Fruit fly (Drosophila melanogaster) whole organism, embryonic: Measurements from ENCODE around the gene CG17754.

Experiments
- Bdp1 ChIP-seq: fragments of 200-800 bp; sonication (Bioruptor generic); optimal IDR thresholded peaks from 3 replicates; lab custom pipeline; 2016; ENCODE audit warnings: missing biosample characterization, missing genetic modification characterization
- Blimp-1 ChIP-seq: fragments of 200-800 bp; sonication (Bioruptor generic); optimal IDR thresholded peaks from 3 replicates; lab custom pipeline; 2018; ENCODE audit warnings: missing biosample characterization, missing genetic modification characterization, mild to moderate bottlenecking, moderate library complexity, missing genetic modification reagents
- CG11247 ChIP-seq: fragments of 200-800 bp; sonication (Bioruptor generic); IDR thresholded peaks from 2 replicates; pipeline ENCODE4 v1.3.6; 2022; ENCODE audit warnings: missing biosample characterization, missing genetic modification characterization
- CG11560 ChIP-seq: fragments of 200-800 bp; sonication (Bioruptor generic); IDR thresholded peaks from 3 replicates; pipeline ENCODE4 v1.3.6; 2022; ENCODE audit warnings: missing biosample characterization, missing genetic modification characterization
- CG12104 ChIP-seq: fragments of 200-800 bp; sonication (Bioruptor generic); optimal IDR thresholded peaks from 3 replicates; lab custom pipeline; 2016; ENCODE audit warnings: missing biosample characterization, missing genetic modification characterization
- CG13775 ChIP-seq: fragments of 200-800 bp; sonication (Bioruptor generic); optimal IDR thresholded peaks from 3 replicates; lab custom pipeline; 2017; ENCODE audit warnings: missing biosample characterization, mild to moderate bottlenecking, missing genetic modification characterization
- CG13894 ChIP-seq: fragments of 200-800 bp; sonication (Bioruptor generic); optimal IDR thresholded peaks from 3 replicates; lab custom pipeline; 2018; ENCODE audit warnings: missing biosample characterization, mild to moderate bottlenecking, missing genetic modification characterization, moderate library complexity
- CG14965 ChIP-seq: fragments of 200-800 bp; sonication (Bioruptor generic); optimal IDR thresholded peaks from 2 replicates; lab custom pipeline; 2016; ENCODE audit warnings: missing biosample characterization, missing genetic modification characterization, borderline replicate concordance
- CG15601 ChIP-seq: fragments of 200-800 bp; sonication (Bioruptor generic); optimal IDR thresholded peaks from 3 replicates; lab custom pipeline; 2019; ENCODE audit warnings: missing biosample characterization, mild to moderate bottlenecking, missing genetic modification characterization, moderate library complexity
- CG1647 ChIP-seq: fragments of 200-800 bp; sonication (Bioruptor generic); optimal IDR thresholded peaks from 3 replicates; lab custom pipeline; 2016; ENCODE audit warnings: missing biosample characterization, missing genetic modification characterization
- CG16779 ChIP-seq: fragments of 200-800 bp; sonication (Bioruptor generic); IDR thresholded peaks from 2 replicates; pipeline ENCODE4 v1.3.6; 2022; ENCODE audit warnings: missing biosample characterization, missing genetic modification characterization
- CG17186 ChIP-seq: fragments of 200-800 bp; sonication (Bioruptor generic); optimal IDR thresholded peaks from 3 replicates; lab custom pipeline; 2017; ENCODE audit warnings: missing biosample characterization, missing genetic modification reagents, missing genetic modification characterization
- CG17612 ChIP-seq: fragments of 200-800 bp; sonication (Bioruptor generic); IDR thresholded peaks from 2 replicates; pipeline ENCODE4 v1.3.6; 2022; ENCODE audit warnings: missing biosample characterization, missing genetic modification characterization
- CG2678 ChIP-seq: fragments of 200-800 bp; sonication (Bioruptor generic); optimal IDR thresholded peaks from 3 replicates; lab custom pipeline; 2019; ENCODE audit warnings: missing biosample characterization, mild to moderate bottlenecking, missing genetic modification characterization, moderate library complexity
- CG30020 ChIP-seq: fragments of 200-800 bp; optimal IDR thresholded peaks from 2 replicates; lab custom pipeline; 2019; ENCODE audit warnings: missing biosample characterization, mild to moderate bottlenecking, missing genetic modification characterization, moderate library complexity
- CG3163 ChIP-seq: fragments of 200-800 bp; sonication (Bioruptor generic); optimal IDR thresholded peaks from 3 replicates; lab custom pipeline; 2016; ENCODE audit warnings: missing biosample characterization, missing genetic modification characterization
- CG3407 ChIP-seq: fragments of 200-800 bp; sonication (Bioruptor generic); optimal IDR thresholded peaks from 2 replicates; lab custom pipeline; 2018; ENCODE audit warnings: missing biosample characterization, mild to moderate bottlenecking, missing genetic modification characterization
- CG3847 ChIP-seq: fragments of 200-800 bp; sonication (Bioruptor generic); IDR thresholded peaks from 2 replicates; pipeline ENCODE4 v1.3.6; 2022; ENCODE audit warnings: missing biosample characterization, missing genetic modification characterization
- CG43689 ChIP-seq: fragments of 200-800 bp; sonication (Bioruptor generic); IDR thresholded peaks from 2 replicates; pipeline ENCODE4 v1.3.6; 2022; ENCODE audit warnings: missing biosample characterization, missing genetic modification characterization
- CG6254 ChIP-seq: fragments of 200-800 bp; sonication (Bioruptor generic); optimal IDR thresholded peaks from 3 replicates; lab custom pipeline; 2017; ENCODE audit warnings: mild to moderate bottlenecking, missing biosample characterization, missing genetic modification reagents, missing genetic modification characterization
- CG6813 ChIP-seq: fragments of 200-800 bp; sonication (Bioruptor generic); optimal IDR thresholded peaks from 2 replicates; lab custom pipeline; 2017; ENCODE audit warnings: missing biosample characterization, missing genetic modification characterization, mild to moderate bottlenecking, moderate library complexity, missing genetic modification reagents
- CG7372 ChIP-seq: fragments of 200-800 bp; sonication (Bioruptor generic); IDR thresholded peaks from 2 replicates; pipeline ENCODE4 v1.3.6; 2022; ENCODE audit warnings: missing biosample characterization, missing genetic modification characterization
- CHES-1-like ChIP-seq: fragments of 200-800 bp; sonication (Bioruptor generic); optimal IDR thresholded peaks from 2 replicates; lab custom pipeline; 2016; ENCODE audit warnings: missing biosample characterization, missing genetic modification characterization
- Elba2 ChIP-seq: fragments of 200-800 bp; sonication (Bioruptor generic); optimal IDR thresholded peaks from 3 replicates; lab custom pipeline; 2016; ENCODE audit warnings: missing biosample characterization, missing genetic modification characterization
- Ets65A ChIP-seq: fragments of 200-800 bp; sonication (Bioruptor generic); peaks from one replicate; lab custom pipeline; 2016; ENCODE audit warnings: missing biosample characterization, missing genetic modification characterization
- HLH3B ChIP-seq: fragments of 200-800 bp; sonication (Bioruptor generic); IDR thresholded peaks from 2 replicates; pipeline ENCODE4 v1.3.6; 2022; ENCODE audit warnings: missing biosample characterization, missing genetic modification characterization
- Lhr ChIP-seq: fragments of 200-800 bp; sonication (Bioruptor generic); optimal IDR thresholded peaks from 3 replicates; lab custom pipeline; 2017; ENCODE audit warnings: mild to moderate bottlenecking, missing biosample characterization, missing genetic modification reagents, missing genetic modification characterization
- MESR4 ChIP-seq: fragments of 200-800 bp; sonication (Bioruptor generic); optimal IDR thresholded peaks from 2 replicates; lab custom pipeline; 2018; ENCODE audit warnings: missing biosample characterization, mild to moderate bottlenecking, missing genetic modification characterization, moderate library complexity
- NK7.1 ChIP-seq: fragments of 200-800 bp; sonication (Bioruptor generic); optimal IDR thresholded peaks from 3 replicates; lab custom pipeline; 2016; ENCODE audit warnings: missing biosample characterization, missing genetic modification characterization
- Neu2 ChIP-seq: fragments of 200-800 bp; sonication (Bioruptor generic); optimal IDR thresholded peaks from 3 replicates; lab custom pipeline; 2016; ENCODE audit warnings: missing biosample characterization, missing genetic modification characterization, borderline replicate concordance
- NfI ChIP-seq: fragments of 200-800 bp; sonication (Bioruptor generic); optimal IDR thresholded peaks from 3 replicates; lab custom pipeline; 2018; ENCODE audit warnings: missing biosample characterization, mild to moderate bottlenecking, missing genetic modification characterization, moderate library complexity
- Oaz ChIP-seq: fragments of 200-800 bp; sonication (Bioruptor generic); IDR thresholded peaks from 2 replicates; pipeline ENCODE4 v1.3.6; 2022; ENCODE audit warnings: missing biosample characterization, missing genetic modification characterization
- Optix ChIP-seq: fragments of 200-800 bp; sonication (Bioruptor generic); IDR thresholded peaks from 3 replicates; pipeline ENCODE4 v1.3.6; 2022; ENCODE audit warnings: missing biosample characterization, missing genetic modification characterization
- TFAM ChIP-seq: fragments of 200-800 bp; sonication (Bioruptor generic); optimal IDR thresholded peaks from 2 replicates; lab custom pipeline; 2017; ENCODE audit warnings: missing biosample characterization, missing genetic modification characterization, inconsistent platforms
- YL-1 ChIP-seq: fragments of 200-800 bp; sonication (Bioruptor generic); optimal IDR thresholded peaks from 3 replicates; lab custom pipeline; 2017; ENCODE audit warnings: missing biosample characterization, mild to moderate bottlenecking, missing genetic modification characterization
- amos ChIP-seq: fragments of 200-800 bp; sonication (Bioruptor generic); IDR thresholded peaks from 2 replicates; pipeline ENCODE4 v1.3.6; 2022; ENCODE audit warnings: missing biosample characterization, missing genetic modification characterization; ENCODE audit not compliant: partially characterized antibody
- btn ChIP-seq: fragments of 200-800 bp; sonication (Bioruptor generic); optimal IDR thresholded peaks from 2 replicates; lab custom pipeline; 2016; ENCODE audit warnings: missing biosample characterization, missing genetic modification characterization
- cato ChIP-seq: fragments of 200-800 bp; sonication (Bioruptor generic); optimal IDR thresholded peaks from 2 replicates; lab custom pipeline; 2016; ENCODE audit warnings: missing biosample characterization, missing genetic modification characterization, borderline replicate concordance
- cg ChIP-seq: fragments of 200-800 bp; sonication (Bioruptor generic); optimal IDR thresholded peaks from 3 replicates; lab custom pipeline; 2019; ENCODE audit warnings: missing biosample characterization, mild to moderate bottlenecking, missing genetic modification characterization, moderate library complexity
- danr ChIP-seq: fragments of 200-800 bp; sonication (Bioruptor generic); IDR thresholded peaks from 2 replicates; pipeline ENCODE4 v1.3.6; 2022; ENCODE audit warnings: missing biosample characterization, missing genetic modification characterization
- ewg ChIP-seq: fragments of 200-800 bp; sonication (Bioruptor generic); optimal IDR thresholded peaks from 3 replicates; lab custom pipeline; 2017; ENCODE audit warnings: mild to moderate bottlenecking, missing biosample characterization, missing genetic modification reagents, missing genetic modification characterization
- inv ChIP-seq: fragments of 200-800 bp; sonication (Bioruptor generic); IDR thresholded peaks from 2 replicates; pipeline ENCODE4 v1.3.6; 2022; ENCODE audit warnings: missing biosample characterization, missing genetic modification characterization; ENCODE audit not compliant: partially characterized antibody
- lola ChIP-seq, 3 experiments: fragments of >200 bp in 2 of 3; fragments of 200-800 bp in 1 of 3; sonication (Bioruptor generic) in 1 of 3; optimal IDR thresholded peaks; 2 replicates each; lab custom pipeline; 2017 to 2019; ENCODE audit warnings: missing biosample characterization in 3 of 3, missing genetic modification characterization in 3 of 3, mild to moderate bottlenecking in 1 of 3, moderate library complexity in 1 of 3
- peb ChIP-seq: fragments of 200-800 bp; sonication (Bioruptor generic); IDR thresholded peaks from 2 replicates; pipeline ENCODE4 v1.3.6; 2022; ENCODE audit warnings: missing biosample characterization, missing genetic modification characterization
- pnt ChIP-seq: fragments of 200-800 bp; sonication (Bioruptor generic); optimal IDR thresholded peaks from 3 replicates; lab custom pipeline; 2016; ENCODE audit warnings: missing biosample characterization, missing genetic modification characterization
- pros ChIP-seq: fragments of 200-800 bp; sonication (Bioruptor generic); optimal IDR thresholded peaks from 3 replicates; lab custom pipeline; 2019; ENCODE audit warnings: missing biosample characterization, mild to moderate bottlenecking, missing genetic modification characterization, moderate library complexity
- sens ChIP-seq: fragments of 200-800 bp; sonication (Bioruptor generic); peaks from one replicate; lab custom pipeline; 2016; ENCODE audit warnings: missing biosample characterization, missing genetic modification characterization
- slp2 ChIP-seq: fragments of 200-800 bp; sonication (Bioruptor generic); optimal IDR thresholded peaks from 2 replicates; lab custom pipeline; 2016; ENCODE audit warnings: missing biosample characterization, missing genetic modification characterization
- unpg ChIP-seq: fragments of 200-800 bp; sonication (Bioruptor generic); optimal IDR thresholded peaks from 3 replicates; lab custom pipeline; 2018; ENCODE audit warnings: missing biosample characterization, mild to moderate bottlenecking, missing genetic modification characterization, moderate library complexity
- usp ChIP-seq: fragments of >200 bp; optimal IDR thresholded peaks from 2 replicates; lab custom pipeline; 2017; ENCODE audit warnings: missing biosample characterization, missing genetic modification characterization

Gene CG17754

dm6 chrX:9250161-9250831 is at the start of gene CG17754 (continued):
- TF ChIP-seq pros: no peak
- TF ChIP-seq usp: no peak
- TF ChIP-seq ewg: no peak
- peak; percentile 6 for TF ChIP-seq sens (GFP tag; lab: Kevin White, UChicago)
- TF ChIP-seq Lhr (GFP tag; lab: Kevin White, UChicago): peak; percentile 59
- no peak for TF ChIP-seq CG6813
- TF ChIP-seq Ets65A (GFP tag; lab: Kevin White, UChicago): no peak
- no peak for TF ChIP-seq CG11560 (tag; lab: Robert Waterston, UW)
- no peak for TF ChIP-seq CG3163 (GFP tag; lab: Kevin White, UChicago)
- TF ChIP-seq CG14965 (GFP tag; lab: Kevin White, UChicago): no peak
- no peak for TF ChIP-seq btn (GFP tag; lab: Kevin White, UChicago)
- TF ChIP-seq CG3407: no peak
- TF ChIP-seq cg (GFP tag; lab: Kevin White, UChicago): peak; percentile 43
- TF ChIP-seq CG11247 (GFP tag; lab: Robert Waterston, UW): no peak
- peak; percentile 19 for TF ChIP-seq Elba2 (GFP tag; lab: Kevin White, UChicago)
- peak; percentile 17 for TF ChIP-seq CG30020 (tag; lab: Kevin White, UChicago)
- no peak for TF ChIP-seq pnt (GFP tag; lab: Kevin White, UChicago)
- no peak for TF ChIP-seq Optix (GFP tag; lab: Robert Waterston, UW)
- peak; percentile 38 for TF ChIP-seq CG3847 (GFP tag; lab: Robert Waterston, UW)
- no peak for TF ChIP-seq Blimp-1 (GFP tag; lab: Kevin White, UChicago)
- no peak for TF ChIP-seq Oaz (GFP tag; lab: Robert Waterston, UW)
- no peak for TF ChIP-seq CG2678 (tag; lab: Kevin White, UChicago)
- TF ChIP-seq unpg (GFP tag; lab: Kevin White, UChicago): no peak
- no peak for TF ChIP-seq CG6254 (GFP tag; lab: Kevin White, UChicago)
- TF ChIP-seq NK7.1 (GFP tag; lab: Kevin White, UChicago): no peak
- no peak for TF ChIP-seq CG17612 (GFP tag; lab: Robert Waterston, UW)
- peak; percentile 0 for TF ChIP-seq CHES-1-like (GFP tag; lab: Kevin White, UChicago)
- TF ChIP-seq CG12104 (GFP tag; lab: Kevin White, UChicago): no peak
- TF ChIP-seq CG15601: no peak
- no peak for TF ChIP-seq CG7372 (GFP tag; lab: Robert Waterston, UW)
- no peak for TF ChIP-seq NfI
- TF ChIP-seq HLH3B (GFP tag; lab: Robert Waterston, UW): no peak
- TF ChIP-seq slp2 (GFP tag; lab: Kevin White, UChicago): no peak
- no peak for TF ChIP-seq Neu2 (GFP tag; lab: Kevin White, UChicago)
- TF ChIP-seq lola (GFP tag; optimal IDR thresholded peaks at IDR 0.05; lab: Kevin White, UChicago): no peak
- no peak for TF ChIP-seq peb (GFP tag; lab: Robert Waterston, UW)
- no peak for TF ChIP-seq danr (GFP tag; lab: Robert Waterston, UW)
- no peak for TF ChIP-seq CG1647
- no peak for TF ChIP-seq cato (GFP tag; lab: Kevin White, UChicago)
- no peak for TF ChIP-seq amos (GFP tag; lab: Robert Waterston, UW)
- TF ChIP-seq YL-1 (GFP tag; lab: Kevin White, UChicago): peak; percentile 32
- TF ChIP-seq CG13775 (GFP tag; lab: Kevin White, UChicago): no peak
- no peak for TF ChIP-seq CG13894 (tag; lab: Kevin White, UChicago)
- TF ChIP-seq inv: no peak
- peak; percentile 50 for TF ChIP-seq MESR4
- TF ChIP-seq Bdp1 (GFP tag; lab: Kevin White, UChicago): no peak
- no peak for TF ChIP-seq CG16779
- TF ChIP-seq CG17186 (GFP tag; lab: Kevin White, UChicago): no peak
- no peak for TF ChIP-seq TFAM (GFP tag; lab: Kevin White, UChicago)
- TF ChIP-seq CG43689: no peak
